Worm (Caenorhabditis elegans) whole organism, L3 larva: Measurements from ENCODE around the gene cosa-1.
"Not testable (repeated sequence)": the region's sequence is repeated elsewhere in the genome, so short reads cannot be mapped to it uniquely, and the experiment has no call there.

Experiments used
- R02D3.7 ChIP-seq: fragments of 150-350 bp; optimal IDR thresholded peaks from 2 replicates; lab custom pipeline; 2014; ENCODE audit warnings: missing biosample characterization, missing genetic modification characterization
- ZK546.5 ChIP-seq: sonication (generic microtip); optimal IDR thresholded peaks from 2 replicates; lab custom pipeline; 2017; ENCODE audit warnings: missing biosample characterization, missing genetic modification characterization
- aly-2 ChIP-seq: fragments of 150-350 bp; optimal IDR thresholded peaks from 2 replicates; lab custom pipeline; 2014; ENCODE audit warnings: missing biosample characterization, missing genetic modification characterization
- ama-1 ChIP-seq: fragments of 150-350 bp; optimal IDR thresholded peaks from 2 replicates; lab custom pipeline; 2018
- ceh-28 ChIP-seq: fragments of 150-350 bp; optimal IDR thresholded peaks from 2 replicates; lab custom pipeline; 2014; ENCODE audit warnings: missing biosample characterization, missing genetic modification reagents, missing genetic modification characterization
- ceh-9 ChIP-seq: sonication (generic microtip); optimal IDR thresholded peaks from 2 replicates; lab custom pipeline; 2018; ENCODE audit warnings: missing biosample characterization, missing genetic modification characterization
- daf-12 ChIP-seq: fragments of 150-350 bp; optimal IDR thresholded peaks from 2 replicates; lab custom pipeline; 2014; ENCODE audit warnings: missing biosample characterization, missing genetic modification reagents, missing genetic modification characterization
- egl-27 ChIP-seq: sonication (generic microtip); optimal IDR thresholded peaks from 4 replicates; lab custom pipeline; 2017; ENCODE audit warnings: missing biosample characterization, missing genetic modification reagents, missing genetic modification characterization
- elt-2 ChIP-seq: sonication (generic microtip); optimal IDR thresholded peaks from 2 replicates; lab custom pipeline; 2016; ENCODE audit warnings: missing genetic modification reagents, mild to moderate bottlenecking, missing genetic modification characterization, missing compliant biosample characterization
- elt-3 ChIP-seq, 3 experiments: fragments of 150-350 bp in 1 of 3; sonication (generic microtip) in 2 of 3; optimal IDR thresholded peaks; 2 replicates in 2 of 3; 4 replicates in 1 of 3; lab custom pipeline; 2014 to 2017; ENCODE audit warnings: missing biosample characterization in 3 of 3, missing genetic modification characterization in 3 of 3
- eor-1 ChIP-seq, 2 experiments: fragments of 150-350 bp; optimal IDR thresholded peaks; 2 replicates each; lab custom pipeline; 2014 to 2018; ENCODE audit warnings: missing biosample characterization in 2 of 2, missing genetic modification characterization in 2 of 2
- fkh-10 ChIP-seq: sonication (generic microtip); optimal IDR thresholded peaks from 2 replicates; lab custom pipeline; 2017; ENCODE audit warnings: missing biosample characterization, missing genetic modification reagents, missing genetic modification characterization
- fos-1 ChIP-seq: fragments of 150-350 bp; optimal IDR thresholded peaks from 2 replicates; lab custom pipeline; 2014; ENCODE audit warnings: missing biosample characterization, missing genetic modification characterization
- lin-15B ChIP-seq: fragments of 150-350 bp; optimal IDR thresholded peaks from 2 replicates; lab custom pipeline; 2014; ENCODE audit warnings: missing biosample characterization, missing genetic modification characterization
- lsy-12 ChIP-seq: sonication (generic microtip); optimal IDR thresholded peaks from 2 replicates; lab custom pipeline; 2016; ENCODE audit warnings: mild to moderate bottlenecking, missing genetic modification characterization, missing compliant biosample characterization
- mdl-1 ChIP-seq: fragments of 150-350 bp; optimal IDR thresholded peaks from 2 replicates; lab custom pipeline; 2014; ENCODE audit warnings: missing biosample characterization, missing genetic modification characterization
- mml-1 ChIP-seq: fragments of 150-350 bp; sonication (generic microtip); optimal IDR thresholded peaks from 3 replicates; lab custom pipeline; 2014; ENCODE audit warnings: missing biosample characterization, missing genetic modification characterization
- nfya-1 ChIP-seq: sonication (generic microtip); optimal IDR thresholded peaks from 2 replicates; lab custom pipeline; 2017; ENCODE audit warnings: missing genetic modification characterization, mild to moderate bottlenecking, missing compliant biosample characterization, antibody characterized with exemption, moderate library complexity; ENCODE audit not compliant: insufficient read depth
- nhr-11 ChIP-seq: fragments of 150-350 bp; optimal IDR thresholded peaks from 2 replicates; lab custom pipeline; 2014; ENCODE audit warnings: missing biosample characterization, missing genetic modification characterization
- nhr-12 ChIP-seq: fragments of 150-350 bp; optimal IDR thresholded peaks from 2 replicates; lab custom pipeline; 2014; ENCODE audit warnings: missing biosample characterization, missing genetic modification characterization
- nhr-25 ChIP-seq: sonication (generic microtip); optimal IDR thresholded peaks from 2 replicates; lab custom pipeline; 2017; ENCODE audit warnings: missing biosample characterization, missing genetic modification characterization
- nhr-43 ChIP-seq: sonication (generic microtip); optimal IDR thresholded peaks from 2 replicates; lab custom pipeline; 2016; ENCODE audit warnings: mild to moderate bottlenecking, missing genetic modification characterization, missing compliant biosample characterization; ENCODE audit not compliant: poor library complexity, severe bottlenecking
- nhr-67 ChIP-seq: fragments of 150-350 bp; optimal IDR thresholded peaks from 2 replicates; lab custom pipeline; 2014; ENCODE audit warnings: missing biosample characterization, missing genetic modification characterization
- nhr-76 ChIP-seq: fragments of 150-350 bp; sonication (generic microtip); optimal IDR thresholded peaks from 5 replicates; lab custom pipeline; 2014; ENCODE audit warnings: missing biosample characterization, missing genetic modification characterization
- pha-4 ChIP-seq: fragments of 150-350 bp; optimal IDR thresholded peaks from 2 replicates; lab custom pipeline; 2014; ENCODE audit warnings: missing biosample characterization, missing genetic modification reagents, missing genetic modification characterization
- pqm-1 ChIP-seq: fragments of 150-350 bp; optimal IDR thresholded peaks from 2 replicates; lab custom pipeline; 2017; ENCODE audit warnings: missing biosample characterization, missing genetic modification characterization, inconsistent platforms
- skn-1 ChIP-seq: fragments of 150-350 bp; optimal IDR thresholded peaks from 2 replicates; lab custom pipeline; 2014; ENCODE audit warnings: missing biosample characterization, missing genetic modification characterization
- tbx-2 ChIP-seq: sonication (generic microtip); optimal IDR thresholded peaks from 2 replicates; lab custom pipeline; 2016; ENCODE audit warnings: mild to moderate bottlenecking, missing genetic modification characterization, missing compliant biosample characterization
- unc-39 ChIP-seq: sonication (generic microtip); optimal IDR thresholded peaks from 4 replicates; lab custom pipeline; 2017; ENCODE audit warnings: missing biosample characterization, missing genetic modification characterization
- unc-62 ChIP-seq: fragments of 150-350 bp; sonication (generic microtip); optimal IDR thresholded peaks from 4 replicates; lab custom pipeline; 2014; ENCODE audit warnings: missing biosample characterization, missing genetic modification reagents, missing genetic modification characterization
- ztf-11 ChIP-seq: fragments of 150-350 bp; optimal IDR thresholded peaks from 2 replicates; lab custom pipeline; 2014; ENCODE audit warnings: missing biosample characterization, missing genetic modification characterization
- ztf-4 ChIP-seq: fragments of 150-350 bp; optimal IDR thresholded peaks from 2 replicates; lab custom pipeline; 2014; ENCODE audit warnings: missing biosample characterization, missing genetic modification characterization

The cosa-1 gene

DNA sequence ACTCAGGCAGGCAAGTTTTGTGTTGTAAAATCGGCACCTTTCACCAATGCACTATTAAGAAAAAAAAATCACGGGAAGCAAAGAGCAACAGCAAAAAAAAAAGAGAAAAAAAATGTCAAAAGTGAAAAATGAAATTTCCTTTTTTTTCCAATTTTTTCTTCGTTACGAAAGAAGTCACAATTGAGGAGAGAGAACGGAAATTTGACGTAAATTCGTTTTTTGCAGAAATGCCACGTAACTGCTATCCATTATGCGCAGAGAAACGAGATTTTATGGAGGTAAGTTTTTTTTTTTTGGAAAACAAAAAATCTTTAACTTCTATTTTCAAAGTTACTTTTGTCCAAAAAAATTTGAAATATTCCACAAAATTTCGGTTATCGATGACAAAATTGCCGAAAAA, 39.3 kb upstream of the cosa-1 start:
- TF ChIP-seq fkh-10 (GFP tag; lab: Kevin White, UChicago) (peak; percentile 81), mml-1 (tag; lab: Kevin White, UChicago) (no peak)

DNA sequence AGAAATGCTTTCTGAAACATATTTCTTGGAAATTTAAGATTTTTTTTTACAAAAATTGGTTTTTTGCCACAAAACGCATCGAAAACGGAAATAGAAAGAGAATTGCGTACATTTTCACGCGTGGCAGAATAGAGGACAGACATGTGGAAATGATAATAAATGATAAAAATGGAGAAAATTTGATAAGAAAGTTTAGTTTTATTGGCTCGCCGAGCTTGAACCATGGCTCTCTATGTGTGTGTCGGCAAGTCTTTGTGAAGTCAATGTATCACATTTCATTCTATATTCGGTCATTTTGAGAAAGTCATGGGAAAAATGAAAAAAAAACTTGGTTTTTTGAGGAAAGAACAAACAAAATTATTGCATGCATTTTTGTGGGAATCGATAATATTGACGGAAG, 38.5 kb upstream of the cosa-1 start:
- TF ChIP-seq fkh-10 (GFP tag; lab: Kevin White, UChicago) (no peak), elt-2 (tag; lab: Kevin White, UChicago) (peak; percentile 87), R02D3.7 (tag; lab: Kevin White, UChicago) (no peak), pha-4 (tag; lab: Kevin White, UChicago) (peak; percentile 17), pqm-1 (peak; percentile 55), tbx-2 (tag; lab: Kevin White, UChicago) (no peak), fos-1 (tag; lab: Kevin White, UChicago) (no peak), ZK546.5 (tag; lab: Kevin White, UChicago) (no peak)

DNA sequence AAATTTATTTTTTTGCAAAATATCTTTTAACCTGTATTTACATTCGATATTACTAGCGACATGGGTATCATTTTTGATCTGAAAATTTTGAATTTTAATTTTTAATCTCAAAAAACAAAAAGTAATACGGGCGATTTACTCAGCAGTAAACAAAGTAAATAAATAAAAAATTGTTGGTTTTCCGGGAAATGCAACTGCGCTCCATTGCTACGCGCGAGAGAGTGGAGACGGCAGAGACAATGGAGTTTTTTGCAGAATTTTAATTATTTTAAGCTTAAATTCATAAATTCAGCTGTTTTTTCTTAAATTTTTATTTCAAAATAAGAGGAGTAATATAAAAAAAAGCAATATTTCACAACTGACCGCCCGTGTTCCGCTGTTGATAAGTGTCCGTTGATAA, 27.2 kb upstream of the cosa-1 start, which contains the start of gene slc-30A9:
TSS of gene slc-30A9 (minus strand) at position 78 of the 400 bp plus-strand sequence.
- TF ChIP-seq fkh-10 (GFP tag; lab: Kevin White, UChicago) (no peak), elt-3 (tag; optimal IDR thresholded peaks at IDR 0.05; lab: Kevin White, UChicago) (no peak), nfya-1 (peak; percentile 43), nhr-12 (tag; lab: Kevin White, UChicago) (no peak), nhr-76 (tag; lab: Kevin White, UChicago) (no peak), eor-1 (tag; optimal IDR thresholded peaks at IDR 0.05; lab: Kevin White, UChicago) (no peak), lsy-12 (tag; lab: Kevin White, UChicago) (no peak), pha-4 (tag; lab: Kevin White, UChicago) (peak; percentile 85), nhr-25 (no peak), unc-39 (tag; lab: Kevin White, UChicago) (no peak), nhr-11 (tag; lab: Kevin White, UChicago) (no peak), ceh-28 (no peak), nhr-43 (no peak), tbx-2 (tag; lab: Kevin White, UChicago) (no peak), unc-62 (GFP tag; lab: Kevin White, UChicago) (no peak), lin-15B (tag; lab: Kevin White, UChicago) (peak; percentile 70)

DNA sequence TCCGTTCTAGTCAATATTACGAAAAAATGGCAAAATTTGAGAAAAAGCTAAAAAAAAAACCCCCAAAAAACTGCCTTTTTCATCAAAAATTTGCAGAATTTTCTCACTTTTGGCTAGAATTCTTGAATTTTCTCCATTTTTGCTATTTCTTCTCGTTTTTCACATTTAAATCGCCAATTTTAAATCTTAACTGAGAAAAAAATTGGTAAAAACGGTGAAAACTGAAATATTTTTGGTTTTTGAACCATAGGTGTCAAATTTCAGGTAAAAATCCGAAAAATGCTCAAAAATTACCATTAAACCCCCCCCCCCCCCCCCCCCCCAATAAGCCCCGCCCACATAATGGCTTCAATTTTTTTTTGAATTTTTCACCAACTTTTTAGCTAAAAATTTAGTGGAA, 26.6 kb upstream of the cosa-1 start, which contains the start of gene cox-6B:
TSS of gene cox-6B (plus strand) at position 301 of the 400 bp plus-strand sequence.
- not testable (repeated sequence) for TF ChIP-seq nhr-76 (tag; lab: Kevin White, UChicago); nfya-1; lsy-12 (tag; lab: Kevin White, UChicago)
- TF ChIP-seq, all 47 proteins: peak for 0; not testable (repeated sequence) for 47

DNA sequence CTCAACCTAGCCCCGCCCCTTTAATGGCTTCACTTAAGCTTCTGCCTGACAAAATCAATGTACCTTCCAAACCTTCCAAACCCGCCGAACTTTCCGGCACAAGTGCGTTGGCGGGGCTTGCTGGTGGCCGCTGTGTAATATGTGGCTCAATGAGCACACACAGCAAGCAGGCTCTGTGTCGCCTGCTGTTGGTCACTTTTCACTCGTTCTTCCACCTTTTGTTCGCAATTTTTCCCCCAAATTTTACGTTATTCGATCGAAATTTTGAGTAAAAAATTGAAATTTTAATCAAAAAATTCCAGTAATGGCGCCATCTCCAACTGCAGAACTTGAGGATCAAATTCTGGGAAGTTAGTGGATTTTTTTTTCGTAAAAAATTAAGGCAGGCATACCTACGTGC, 25.3 kb upstream of the cosa-1 start, which contains the start of gene set-27:
TSS of gene set-27 (plus strand) at position 301 of the 400 bp plus-strand sequence.
- TF ChIP-seq nhr-25 (no peak), ama-1 (lab: Kevin White, UChicago) (no peak), daf-12 (tag; lab: Kevin White, UChicago) (no peak), unc-62 (GFP tag; lab: Kevin White, UChicago) (no peak), ceh-28 (no peak)

DNA sequence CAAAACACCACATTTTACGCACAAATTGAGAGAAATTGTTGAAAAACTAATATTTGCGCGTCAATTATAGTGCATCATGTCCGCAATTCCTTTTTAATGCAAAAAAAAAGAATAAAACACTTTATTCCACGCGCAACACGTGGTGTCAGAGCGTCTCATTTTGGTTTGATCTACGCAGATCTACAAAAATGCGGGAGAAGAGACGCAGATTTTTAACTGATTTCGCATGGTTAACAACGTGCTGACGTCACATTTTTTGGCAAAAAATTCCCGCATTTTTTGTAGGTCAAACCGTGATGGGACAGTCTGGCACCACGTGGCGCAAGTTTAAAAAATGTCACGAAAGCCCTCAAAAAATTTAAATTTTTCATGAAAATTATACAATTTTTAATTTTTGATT, 15.7 kb upstream of the cosa-1 start:
- TF ChIP-seq mml-1 (tag; lab: Kevin White, UChicago) (no peak), R02D3.7 (tag; lab: Kevin White, UChicago) (no peak), eor-1 (tag; optimal IDR thresholded peaks at IDR 0.05; lab: Kevin White, UChicago) (no peak), pha-4 (tag; lab: Kevin White, UChicago) (no peak), unc-62 (GFP tag; lab: Kevin White, UChicago) (no peak), nhr-76 (tag; lab: Kevin White, UChicago) (no peak), nhr-12 (tag; lab: Kevin White, UChicago) (no peak), mdl-1 (tag; lab: Kevin White, UChicago) (no peak), ztf-4 (tag; lab: Kevin White, UChicago) (no peak), tbx-2 (tag; lab: Kevin White, UChicago) (no peak), ztf-11 (tag; lab: Kevin White, UChicago) (no peak), aly-2 (tag; lab: Kevin White, UChicago) (no peak), nhr-67 (tag; lab: Kevin White, UChicago) (no peak), egl-27 (tag; lab: Kevin White, UChicago) (no peak), fos-1 (tag; lab: Kevin White, UChicago) (no peak), ceh-9 (tag; lab: Kevin White, UChicago) (no peak), skn-1 (tag; lab: Kevin White, UChicago) (no peak)
